Fruit fly (Drosophila melanogaster) whole organism, prepupa: Measurements from ENCODE around the gene Slh.

ENCODE experiments used
- CG1621 ChIP-seq: fragments of 200-800 bp; sonication (Bioruptor generic); optimal IDR thresholded peaks from 3 replicates; lab custom pipeline; 2018; ENCODE audit warnings: missing biosample characterization, mild to moderate bottlenecking, missing genetic modification characterization
- CG32006 ChIP-seq: fragments of 200-800 bp; sonication (Bioruptor generic); optimal IDR thresholded peaks from 3 replicates; lab custom pipeline; 2017; ENCODE audit warnings: missing biosample characterization, mild to moderate bottlenecking, missing genetic modification characterization
- CG6163 ChIP-seq: fragments of 200-800 bp; sonication (Bioruptor generic); IDR thresholded peaks from 3 replicates; pipeline ENCODE4 v1.3.6; 2022; ENCODE audit warnings: missing biosample characterization, missing genetic modification characterization
- CG6792 ChIP-seq: fragments of 200-800 bp; sonication (Bioruptor generic); optimal IDR thresholded peaks from 3 replicates; lab custom pipeline; 2016; ENCODE audit warnings: missing biosample characterization, missing genetic modification characterization
- Eip93F ChIP-seq: fragments of 200-800 bp; sonication (Bioruptor generic); optimal IDR thresholded peaks from 2 replicates; lab custom pipeline; 2016; ENCODE audit warnings: missing biosample characterization, mild to moderate bottlenecking, missing genetic modification characterization
- Hr38 ChIP-seq: sonication (Bioruptor generic); optimal IDR thresholded peaks from 2 replicates; lab custom pipeline; 2016; ENCODE audit warnings: missing biosample characterization, missing genetic modification characterization

dm6 chr2L:2461322-2461999, 31.0 kb downstream of the Slh start:
- TF ChIP-seq CG1621 (no peak), Eip93F (GFP tag; lab: Kevin White, UChicago) (no peak), Hr38 (GFP tag; lab: Kevin White, UChicago) (no peak), CG6792 (GFP tag; lab: Kevin White, UChicago) (no peak), CG6163 (GFP tag; lab: Robert Waterston, UW) (no peak), CG32006 (GFP tag; lab: Kevin White, UChicago) (no peak)
